Worm (Caenorhabditis elegans) whole organism, early embryonic: ENCODE data around the gene mfsd-12.

Source experiments
- B0310.2 ChIP-seq: sonication (generic microtip); optimal IDR thresholded peaks from 2 replicates; lab custom pipeline; 2016; ENCODE audit warnings: mild to moderate bottlenecking, missing genetic modification characterization, missing compliant biosample characterization
- aly-1 ChIP-seq: sonication (generic microtip); optimal IDR thresholded peaks from 2 replicates; lab custom pipeline; 2016; ENCODE audit warnings: missing genetic modification characterization, missing compliant biosample characterization
- ama-1 ChIP-seq: fragments of 150-350 bp; optimal IDR thresholded peaks from 2 replicates; lab custom pipeline; 2014
- ceh-36 ChIP-seq: sonication (generic microtip); optimal IDR thresholded peaks from 2 replicates; lab custom pipeline; 2016; ENCODE audit warnings: missing genetic modification characterization, inconsistent platforms, missing compliant biosample characterization
- flt-1 ChIP-seq: fragments of 200-800 bp; sonication (Bioruptor generic); IDR thresholded peaks from 2 replicates; pipeline ENCODE4 v1.3.6; 2022; ENCODE audit warnings: missing genetic modification characterization, missing compliant biosample characterization
- hmg-4 ChIP-seq: fragments of 200-800 bp; sonication (Bioruptor generic); optimal IDR thresholded peaks from 2 replicates; lab custom pipeline; 2018; ENCODE audit warnings: mild to moderate bottlenecking, missing genetic modification characterization, missing compliant biosample characterization
- hnd-1 ChIP-seq: sonication (generic microtip); optimal IDR thresholded peaks from 2 replicates; lab custom pipeline; 2016; ENCODE audit warnings: missing genetic modification characterization, missing compliant biosample characterization
- pes-1 ChIP-seq: fragments of 200-800 bp; sonication (Bioruptor generic); IDR thresholded peaks from 2 replicates; pipeline ENCODE4 v1.3.6; 2022; ENCODE audit warnings: missing genetic modification reagents, missing genetic modification characterization, missing compliant biosample characterization
- scrt-1 ChIP-seq: fragments of 200-800 bp; sonication (Bioruptor generic); IDR thresholded peaks from 2 replicates; pipeline ENCODE4 v1.3.6; 2022; ENCODE audit warnings: missing genetic modification characterization, missing compliant biosample characterization
- tbx-11 ChIP-seq: fragments of 200-800 bp; sonication (Bioruptor generic); IDR thresholded peaks from 2 replicates; pipeline ENCODE4 v1.3.6; 2022; ENCODE audit warnings: missing genetic modification characterization, missing compliant biosample characterization
- tbx-37 ChIP-seq: fragments of 200-800 bp; sonication (Bioruptor generic); conservative IDR thresholded peaks from 2 replicates; pipeline ENCODE4 v1.3.6; 2022; ENCODE audit warnings: missing genetic modification reagents, missing genetic modification characterization, missing compliant biosample characterization
- tra-4 ChIP-seq: sonication (generic microtip); optimal IDR thresholded peaks from 2 replicates; lab custom pipeline; 2017; ENCODE audit warnings: missing genetic modification characterization, missing compliant biosample characterization

ce11 chrX:4664649-4665048, 3.2 kb upstream of the mfsd-12 start:
- TF ChIP-seq ama-1 (lab: Kevin White, UChicago): no peak
- TF ChIP-seq pes-1 (GFP tag; lab: Robert Waterston, UW): no peak
- no peak for TF ChIP-seq tbx-11
- no peak for TF ChIP-seq hmg-4 (GFP tag; lab: Kevin White, UChicago)
- TF ChIP-seq B0310.2 (tag; lab: Kevin White, UChicago): no peak
- TF ChIP-seq tra-4 (tag; lab: Kevin White, UChicago): no peak
- TF ChIP-seq scrt-1: no peak
- no peak for TF ChIP-seq tbx-37
- TF ChIP-seq flt-1: no peak
- TF ChIP-seq aly-1 (tag; lab: Kevin White, UChicago): no peak
- no peak for TF ChIP-seq ceh-36 (tag; lab: Kevin White, UChicago)
- no peak for TF ChIP-seq hnd-1
